Fruit fly (Drosophila melanogaster): ENCODE results near the gene CG14907.

CG14907 gene

dm6 chr3R:16614241-16614640, 37.9 kb downstream of the CG14907 start, which contains the start of gene CG10340 (continued):
- TF ChIP-seq CG33557 (GFP tag; optimal IDR thresholded peaks at IDR 0.05) (no peak), sna (GFP tag; IDR thresholded peaks at IDR 0.05; ENCODE audit: partially characterized antibody) (peak; percentile 83), tup (GFP tag; optimal IDR thresholded peaks at IDR 0.05) (no peak), CG16779 (GFP tag; IDR thresholded peaks at IDR 0.05) (no peak), ATbp (GFP tag; optimal IDR thresholded peaks at IDR 0.05) (no peak), Doc3 (GFP tag; IDR thresholded peaks at IDR 0.05; ENCODE audit: partially characterized antibody) (peak; percentile 74), CG13775 (GFP tag; optimal IDR thresholded peaks at IDR 0.05) (peak; percentile 31), CG34224 (GFP tag; IDR thresholded peaks at IDR 0.05; ENCODE audit: partially characterized antibody) (peak; percentile 84), HLHmδ (GFP tag; optimal IDR thresholded peaks at IDR 0.05) (no peak), sr (GFP tag; IDR thresholded peaks at IDR 0.05) (no peak), esg (GFP tag; conservative IDR thresholded peaks at IDR 0.05) (no peak), CG1233 (GFP tag; optimal IDR thresholded peaks at IDR 0.05) (no peak), ind (GFP tag; optimal IDR thresholded peaks at IDR 0.05) (no peak), br (optimal IDR thresholded peaks at IDR 0.05) (no peak), inv (GFP tag; IDR thresholded peaks at IDR 0.05; ENCODE audit: partially characterized antibody) (peak; percentile 66), stwl (tag; optimal IDR thresholded peaks at IDR 0.05) (peak; percentile 67), scrt (GFP tag; optimal IDR thresholded peaks at IDR 0.05) (no peak), CG4328 (GFP tag; optimal IDR thresholded peaks at IDR 0.05) (no peak), wor (GFP tag; IDR thresholded peaks at IDR 0.05) (no peak), salm (tag; optimal IDR thresholded peaks at IDR 0.05) (no peak), Usf (GFP tag; optimal IDR thresholded peaks at IDR 0.05) (no peak), mld (GFP tag; IDR thresholded peaks at IDR 0.05; ENCODE audit: partially characterized antibody) (no peak), chif (GFP tag; optimal IDR thresholded peaks at IDR 0.05) (no peak), Xrp1 (GFP tag; IDR thresholded peaks at IDR 0.05) (no peak), knrl (GFP tag; IDR thresholded peaks at IDR 0.05; ENCODE audit: partially characterized antibody) (peak; percentile 85), lola (GFP tag; optimal IDR thresholded peaks at IDR 0.05) (no peak), luna (GFP tag; optimal IDR thresholded peaks at IDR 0.05) (no peak), H15 (GFP tag; IDR thresholded peaks at IDR 0.05) (no peak), BtbVII (GFP tag; optimal IDR thresholded peaks at IDR 0.05) (no peak), phol (tag; optimal IDR thresholded peaks at IDR 0.05) (peak; percentile 15), CG17802 (tag; optimal IDR thresholded peaks at IDR 0.05) (no peak), ro (GFP tag; IDR thresholded peaks at IDR 0.05) (no peak), HLH3B (GFP tag; IDR thresholded peaks at IDR 0.05) (no peak), CG3726 (GFP tag; IDR thresholded peaks at IDR 0.05) (no peak), CG15601 (tag; optimal IDR thresholded peaks at IDR 0.05) (peak; percentile 33), NC2β (GFP tag; optimal IDR thresholded peaks at IDR 0.05) (no peak), CG42726 (GFP tag; IDR thresholded peaks at IDR 0.05; ENCODE audit: partially characterized antibody) (peak; percentile 75), lilli (GFP tag; optimal IDR thresholded peaks at IDR 0.05) (peak; percentile 31), CG13624 (GFP tag; optimal IDR thresholded peaks at IDR 0.05) (no peak), Asciz (GFP tag; optimal IDR thresholded peaks at IDR 0.05) (no peak), jumu (GFP tag; optimal IDR thresholded peaks at IDR 0.05) (no peak), ase (GFP tag; IDR thresholded peaks at IDR 0.05) (no peak), CG8924 (tag; optimal IDR thresholded peaks at IDR 0.05) (no peak), CG7839 (tag; optimal IDR thresholded peaks at IDR 0.05) (no peak), Opbp (GFP tag; IDR thresholded peaks at IDR 0.05; ENCODE audit: partially characterized antibody) (peak; percentile 87), Bgb (GFP tag; IDR thresholded peaks at IDR 0.05; ENCODE audit: partially characterized antibody) (peak; percentile 86), CG16863 (GFP tag; optimal IDR thresholded peaks at IDR 0.05) (no peak), MESR4 (GFP tag; optimal IDR thresholded peaks at IDR 0.05) (peak; percentile 81), Lhr (GFP tag; optimal IDR thresholded peaks at IDR 0.05) (no peak), croc (GFP tag; conservative IDR thresholded peaks at IDR 0.05) (no peak), Med (GFP tag) (no peak)

Data from whole organism, embryonic.